Worm (Caenorhabditis elegans): ENCODE results near the gene srx-78.
"Not testable (repeated sequence)": the region's sequence is repeated elsewhere in the genome, so short reads cannot be mapped to it uniquely, and the experiment has no call there.

srx-78 gene

ce11 chrV:15115968-15116367, 21.1 kb downstream of the srx-78 start, which contains the start of gene T01G5.8:
TSS of gene T01G5.8 (plus strand) at chrV:15116268.
- TF ChIP-seq nhr-43 (tag; optimal IDR thresholded peaks at IDR 0.05; ENCODE audit: poor library complexity, severe bottlenecking); nhr-67 (tag; optimal IDR thresholded peaks at IDR 0.05); ceh-16 (tag; optimal IDR thresholded peaks at IDR 0.05): not testable (repeated sequence)

DNA sequence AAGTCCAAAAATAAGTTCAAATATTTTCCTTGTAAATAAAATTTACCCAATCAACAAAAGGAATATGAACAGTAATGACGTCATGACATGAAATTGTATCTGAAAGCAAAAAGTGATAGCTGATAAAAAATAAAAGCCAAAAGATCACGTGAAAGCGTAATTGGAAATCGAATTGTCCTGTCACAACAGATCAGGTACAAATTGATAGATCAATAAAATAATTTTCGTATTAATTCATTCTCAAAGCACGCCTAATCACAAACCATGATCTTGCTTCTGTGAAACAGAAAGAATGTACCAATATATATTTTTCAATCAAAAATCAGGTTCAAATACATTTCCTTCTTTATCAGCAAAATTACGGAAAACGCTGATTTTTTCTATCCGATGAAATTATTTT, 24.7 kb downstream of the srx-78 start, which contains the start of gene flor-1:
Gene flor-1 (minus strand): TSS at position 101 of the 400 bp plus-strand sequence.
- TF ChIP-seq nhr-25 (tag; optimal IDR thresholded peaks at IDR 0.05) (no peak), lin-15B (tag; optimal IDR thresholded peaks at IDR 0.05) (no peak), ztf-4 (tag; optimal IDR thresholded peaks at IDR 0.05) (no peak), fkh-10 (GFP tag; optimal IDR thresholded peaks at IDR 0.05) (no peak), nhr-237 (tag; optimal IDR thresholded peaks at IDR 0.05) (no peak)

DNA sequence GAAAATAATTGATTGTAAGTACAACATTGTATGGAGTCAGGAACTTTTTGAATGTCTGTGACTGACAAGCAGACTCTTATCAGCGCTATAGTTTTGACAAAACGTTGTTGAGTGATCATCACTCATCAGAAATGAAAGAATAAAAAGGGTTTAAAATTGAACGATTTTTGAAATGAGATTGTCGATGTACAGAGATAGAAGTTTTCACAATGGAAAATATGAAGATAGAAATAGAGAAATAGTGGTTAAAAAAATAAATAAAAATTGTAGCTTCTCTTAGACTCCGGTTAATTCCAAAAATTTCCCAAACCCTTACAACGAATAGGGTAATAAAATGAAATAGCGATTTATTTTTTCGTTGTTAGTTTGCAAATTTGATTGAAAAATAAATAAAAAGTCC, 30.3 kb downstream of the srx-78 start, which contains the start of gene ugt-30:
Gene ugt-30 (minus strand): TSS at position 101 of the 400 bp plus-strand sequence.
- TF ChIP-seq hmg-11, ceh-82, R02D3.7 (tag; optimal IDR thresholded peaks at IDR 0.05): not testable (repeated sequence)

DNA sequence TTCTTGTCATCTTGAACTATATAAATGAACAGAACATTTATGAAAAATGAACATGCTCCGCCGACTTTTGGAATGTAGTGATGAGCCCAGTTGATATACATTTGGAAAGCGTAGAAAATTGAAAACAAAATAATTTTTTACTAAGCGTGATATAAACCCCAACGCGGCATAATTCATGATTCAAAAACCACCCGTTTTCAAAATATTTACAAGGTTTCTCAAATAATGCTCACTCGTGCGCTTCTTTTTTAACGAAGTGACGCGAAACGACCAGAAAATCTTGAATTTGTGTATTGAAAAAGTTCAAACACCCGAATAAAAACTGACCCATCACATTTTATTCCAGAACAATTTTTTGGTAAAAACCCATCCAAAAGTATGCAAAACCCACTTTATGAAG, 32.6 kb downstream of the srx-78 start, which contains the start of gene srj-27:
Gene srj-27 (minus strand): TSS at position 101 of the 400 bp plus-strand sequence.
- no peak for TF ChIP-seq snpc-4 (tag; optimal IDR thresholded peaks at IDR 0.05)
- TF ChIP-seq ZK546.5 (tag; optimal IDR thresholded peaks at IDR 0.05) = no peak
- TF ChIP-seq ztf-4 (tag; optimal IDR thresholded peaks at IDR 0.05) = no peak
- TF ChIP-seq nhr-67 (tag; optimal IDR thresholded peaks at IDR 0.05) = no peak
- TF ChIP-seq nhr-237 (tag; optimal IDR thresholded peaks at IDR 0.05) = no peak
- no peak for TF ChIP-seq pha-4 (tag; optimal IDR thresholded peaks at IDR 0.05)
- TF ChIP-seq aly-2 (tag; optimal IDR thresholded peaks at IDR 0.05) = no peak
- no peak for TF ChIP-seq ceh-9 (tag; optimal IDR thresholded peaks at IDR 0.05)
- no peak for TF ChIP-seq nhr-12 (tag; optimal IDR thresholded peaks at IDR 0.05)
- no peak for TF ChIP-seq unc-39 (tag; optimal IDR thresholded peaks at IDR 0.05)
- TF ChIP-seq zag-1 (tag; optimal IDR thresholded peaks at IDR 0.05) = no peak
- TF ChIP-seq nhr-43 (tag; optimal IDR thresholded peaks at IDR 0.05; ENCODE audit: poor library complexity, severe bottlenecking) = no peak
- TF ChIP-seq fkh-2 (tag; optimal IDR thresholded peaks at IDR 0.05) = no peak
- no peak for TF ChIP-seq pqm-1 (tag; optimal IDR thresholded peaks at IDR 0.05)
- no peak for TF ChIP-seq ztf-11 (tag; optimal IDR thresholded peaks at IDR 0.05)
- no peak for TF ChIP-seq hmg-11 (tag; optimal IDR thresholded peaks at IDR 0.05)

DNA sequence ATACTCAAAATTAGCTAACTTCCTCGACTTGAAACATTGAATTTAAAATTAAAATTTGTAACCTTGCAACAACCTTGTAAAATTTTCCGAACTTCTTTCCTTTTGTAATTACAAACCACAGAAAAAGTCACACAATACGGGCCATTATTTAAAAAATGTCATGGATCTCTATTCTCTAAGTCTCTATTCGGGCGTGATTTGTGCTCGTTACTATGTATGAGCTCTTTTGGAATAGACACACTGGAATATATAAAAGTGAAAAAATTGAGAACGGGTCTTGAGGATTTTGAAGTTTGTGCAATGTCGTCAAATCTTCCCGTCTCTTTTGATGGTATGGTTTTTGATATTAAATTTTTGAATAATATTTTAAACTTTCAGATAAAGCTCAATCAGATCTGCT, 33.1 kb downstream of the srx-78 start, which contains the start of gene srr-7:
Gene srr-7 (plus strand): TSS at position 301 of the 400 bp plus-strand sequence.
- no peak for TF ChIP-seq nhr-23 (tag; optimal IDR thresholded peaks at IDR 0.05)
- no peak for TF ChIP-seq nhr-67 (tag; optimal IDR thresholded peaks at IDR 0.05)
- TF ChIP-seq fos-1 (tag; optimal IDR thresholded peaks at IDR 0.05) = no peak
- no peak for TF ChIP-seq lin-15B (tag; optimal IDR thresholded peaks at IDR 0.05)
- no peak for TF ChIP-seq ceh-16 (tag; optimal IDR thresholded peaks at IDR 0.05)
- TF ChIP-seq mdl-1 (tag; optimal IDR thresholded peaks at IDR 0.05) = no peak
- no peak for TF ChIP-seq R02D3.7 (tag; optimal IDR thresholded peaks at IDR 0.05)
- TF ChIP-seq nhr-76 (tag; optimal IDR thresholded peaks at IDR 0.05) = no peak
- no peak for TF ChIP-seq lin-39 (tag; optimal IDR thresholded peaks at IDR 0.05)
- no peak for TF ChIP-seq fkh-10 (GFP tag; optimal IDR thresholded peaks at IDR 0.05)
- TF ChIP-seq ztf-4 (tag; optimal IDR thresholded peaks at IDR 0.05) = no peak
- no peak for TF ChIP-seq nhr-43 (tag; optimal IDR thresholded peaks at IDR 0.05; ENCODE audit: poor library complexity, severe bottlenecking)
- TF ChIP-seq ceh-82 (tag; optimal IDR thresholded peaks at IDR 0.05) = no peak

- no peak for TF ChIP-seq lin-39 (tag; optimal IDR thresholded peaks at IDR 0.05)
- no peak for TF ChIP-seq jun-1 (tag; optimal IDR thresholded peaks at IDR 0.05)
- no peak for TF ChIP-seq fos-1 (tag; optimal IDR thresholded peaks at IDR 0.05)
- no peak for TF ChIP-seq nhr-25 (tag; optimal IDR thresholded peaks at IDR 0.05)
- TF ChIP-seq nhr-76 (tag; optimal IDR thresholded peaks at IDR 0.05) = no peak
- no peak for TF ChIP-seq nhr-43 (tag; optimal IDR thresholded peaks at IDR 0.05; ENCODE audit: poor library complexity, severe bottlenecking)
- no peak for TF ChIP-seq unc-62 (GFP tag; optimal IDR thresholded peaks at IDR 0.05)
- no peak for TF ChIP-seq mdl-1 (tag; optimal IDR thresholded peaks at IDR 0.05)
- TF ChIP-seq R02D3.7 (tag; optimal IDR thresholded peaks at IDR 0.05) = no peak
- TF ChIP-seq nhr-237 (tag; optimal IDR thresholded peaks at IDR 0.05) = no peak
- TF ChIP-seq daf-12 (tag; optimal IDR thresholded peaks at IDR 0.05) = no peak
- no peak for TF ChIP-seq unc-39 (tag; optimal IDR thresholded peaks at IDR 0.05)
- no peak for TF ChIP-seq fkh-10 (GFP tag; optimal IDR thresholded peaks at IDR 0.05)
- no peak for TF ChIP-seq zag-1 (tag; optimal IDR thresholded peaks at IDR 0.05)
- TF ChIP-seq nhr-67 (tag; optimal IDR thresholded peaks at IDR 0.05) = no peak
- no peak for TF ChIP-seq sea-2 (GFP tag; optimal IDR thresholded peaks at IDR 0.05)
- TF ChIP-seq egl-27 (tag; optimal IDR thresholded peaks at IDR 0.05) = no peak
- no peak for TF ChIP-seq nhr-23 (tag; optimal IDR thresholded peaks at IDR 0.05)
- TF ChIP-seq ceh-9 (tag; optimal IDR thresholded peaks at IDR 0.05) = no peak
These were observed 37.6 kb downstream of the srx-78 start, which contains the start of gene str-171 for ce11 chrV:15132423-15132822. TSS of gene str-171 (minus strand) at chrV:15132523.
